Fruit fly (Drosophila melanogaster) S2 (cell line): ENCODE data around the gene Hrd3.

Experiments
- CG8478 ChIP-seq: fragments of >200 bp; optimal IDR thresholded peaks from 2 replicates; lab custom pipeline; 2018
- CTCF ChIP-seq, 2 experiments: fragments of >200 bp; optimal IDR thresholded peaks; 2 replicates each; lab custom pipeline; 2018

dm6 chr3R:23722680-23723372 is 35.5 kb downstream of the Hrd3 start, which contains the start of gene CG10365:
- TF ChIP-seq CG8478 (no peak), CTCF (optimal IDR thresholded peaks at IDR 0.05; lab: Kevin White, UChicago) (no peak)
